Worm (Caenorhabditis elegans) whole organism, L3 larva: ENCODE results near the gene bicd-1.

Experiments
- ama-1 ChIP-seq: fragments of 150-350 bp; optimal IDR thresholded peaks from 2 replicates; lab custom pipeline; 2018
- ceh-16 ChIP-seq: sonication (generic microtip); optimal IDR thresholded peaks from 2 replicates; lab custom pipeline; 2017; ENCODE audit warnings: missing biosample characterization, missing genetic modification characterization
- ceh-28 ChIP-seq: fragments of 150-350 bp; optimal IDR thresholded peaks from 2 replicates; lab custom pipeline; 2014; ENCODE audit warnings: missing biosample characterization, missing genetic modification reagents, missing genetic modification characterization
- ceh-9 ChIP-seq: sonication (generic microtip); optimal IDR thresholded peaks from 2 replicates; lab custom pipeline; 2018; ENCODE audit warnings: missing biosample characterization, missing genetic modification characterization
- daf-12 ChIP-seq: fragments of 150-350 bp; optimal IDR thresholded peaks from 2 replicates; lab custom pipeline; 2014; ENCODE audit warnings: missing biosample characterization, missing genetic modification reagents, missing genetic modification characterization
- egl-27 ChIP-seq: sonication (generic microtip); optimal IDR thresholded peaks from 4 replicates; lab custom pipeline; 2017; ENCODE audit warnings: missing biosample characterization, missing genetic modification reagents, missing genetic modification characterization
- egl-5 ChIP-seq: fragments of 150-350 bp; optimal IDR thresholded peaks from 2 replicates; lab custom pipeline; 2017; ENCODE audit warnings: missing biosample characterization, missing genetic modification reagents, missing genetic modification characterization, inconsistent platforms
- elt-1 ChIP-seq: fragments of 150-350 bp; optimal IDR thresholded peaks from 2 replicates; lab custom pipeline; 2014; ENCODE audit warnings: missing biosample characterization, missing genetic modification characterization
- elt-2 ChIP-seq: sonication (generic microtip); optimal IDR thresholded peaks from 2 replicates; lab custom pipeline; 2016; ENCODE audit warnings: missing genetic modification reagents, mild to moderate bottlenecking, missing genetic modification characterization, missing compliant biosample characterization
- fkh-10 ChIP-seq: sonication (generic microtip); optimal IDR thresholded peaks from 2 replicates; lab custom pipeline; 2017; ENCODE audit warnings: missing biosample characterization, missing genetic modification reagents, missing genetic modification characterization
- fkh-2 ChIP-seq: fragments of 150-350 bp; optimal IDR thresholded peaks from 2 replicates; lab custom pipeline; 2014; ENCODE audit warnings: missing biosample characterization, missing genetic modification reagents, missing genetic modification characterization
- hmg-11 ChIP-seq: sonication (generic microtip); optimal IDR thresholded peaks from 2 replicates; lab custom pipeline; 2016; ENCODE audit warnings: missing genetic modification characterization, missing compliant biosample characterization
- lin-15B ChIP-seq: fragments of 150-350 bp; optimal IDR thresholded peaks from 2 replicates; lab custom pipeline; 2014; ENCODE audit warnings: missing biosample characterization, missing genetic modification characterization
- lin-39 ChIP-seq: fragments of 150-350 bp; optimal IDR thresholded peaks from 2 replicates; lab custom pipeline; 2018; ENCODE audit warnings: missing biosample characterization, missing genetic modification reagents, missing genetic modification characterization
- lsy-12 ChIP-seq: sonication (generic microtip); optimal IDR thresholded peaks from 2 replicates; lab custom pipeline; 2016; ENCODE audit warnings: mild to moderate bottlenecking, missing genetic modification characterization, missing compliant biosample characterization
- nfya-1 ChIP-seq: sonication (generic microtip); optimal IDR thresholded peaks from 2 replicates; lab custom pipeline; 2017; ENCODE audit warnings: missing genetic modification characterization, mild to moderate bottlenecking, missing compliant biosample characterization, antibody characterized with exemption, moderate library complexity; ENCODE audit not compliant: insufficient read depth
- nhr-11 ChIP-seq: fragments of 150-350 bp; optimal IDR thresholded peaks from 2 replicates; lab custom pipeline; 2014; ENCODE audit warnings: missing biosample characterization, missing genetic modification characterization
- nhr-12 ChIP-seq: fragments of 150-350 bp; optimal IDR thresholded peaks from 2 replicates; lab custom pipeline; 2014; ENCODE audit warnings: missing biosample characterization, missing genetic modification characterization
- nhr-25 ChIP-seq: sonication (generic microtip); optimal IDR thresholded peaks from 2 replicates; lab custom pipeline; 2017; ENCODE audit warnings: missing biosample characterization, missing genetic modification characterization
- nhr-28 ChIP-seq: fragments of 150-350 bp; optimal IDR thresholded peaks from 2 replicates; lab custom pipeline; 2014; ENCODE audit warnings: missing biosample characterization, missing genetic modification characterization
- nhr-67 ChIP-seq: fragments of 150-350 bp; optimal IDR thresholded peaks from 2 replicates; lab custom pipeline; 2014; ENCODE audit warnings: missing biosample characterization, missing genetic modification characterization
- nhr-76 ChIP-seq: fragments of 150-350 bp; sonication (generic microtip); optimal IDR thresholded peaks from 5 replicates; lab custom pipeline; 2014; ENCODE audit warnings: missing biosample characterization, missing genetic modification characterization
- pha-4 ChIP-seq: fragments of 150-350 bp; optimal IDR thresholded peaks from 2 replicates; lab custom pipeline; 2014; ENCODE audit warnings: missing biosample characterization, missing genetic modification reagents, missing genetic modification characterization
- pqm-1 ChIP-seq: fragments of 150-350 bp; optimal IDR thresholded peaks from 2 replicates; lab custom pipeline; 2017; ENCODE audit warnings: missing biosample characterization, missing genetic modification characterization, inconsistent platforms
- sea-2 ChIP-seq: fragments of 150-350 bp; sonication (generic microtip); optimal IDR thresholded peaks from 4 replicates; lab custom pipeline; 2014; ENCODE audit warnings: missing biosample characterization, missing genetic modification reagents, missing genetic modification characterization
- skn-1 ChIP-seq: fragments of 150-350 bp; optimal IDR thresholded peaks from 2 replicates; lab custom pipeline; 2014; ENCODE audit warnings: missing biosample characterization, missing genetic modification characterization
- snpc-4 ChIP-seq: fragments of 150-350 bp; optimal IDR thresholded peaks from 2 replicates; lab custom pipeline; 2014; ENCODE audit warnings: missing biosample characterization, missing genetic modification characterization
- unc-39 ChIP-seq: sonication (generic microtip); optimal IDR thresholded peaks from 4 replicates; lab custom pipeline; 2017; ENCODE audit warnings: missing biosample characterization, missing genetic modification characterization
- unc-62 ChIP-seq: fragments of 150-350 bp; sonication (generic microtip); optimal IDR thresholded peaks from 4 replicates; lab custom pipeline; 2014; ENCODE audit warnings: missing biosample characterization, missing genetic modification reagents, missing genetic modification characterization
- ztf-4 ChIP-seq: fragments of 150-350 bp; optimal IDR thresholded peaks from 2 replicates; lab custom pipeline; 2014; ENCODE audit warnings: missing biosample characterization, missing genetic modification characterization

Gene bicd-1

DNA sequence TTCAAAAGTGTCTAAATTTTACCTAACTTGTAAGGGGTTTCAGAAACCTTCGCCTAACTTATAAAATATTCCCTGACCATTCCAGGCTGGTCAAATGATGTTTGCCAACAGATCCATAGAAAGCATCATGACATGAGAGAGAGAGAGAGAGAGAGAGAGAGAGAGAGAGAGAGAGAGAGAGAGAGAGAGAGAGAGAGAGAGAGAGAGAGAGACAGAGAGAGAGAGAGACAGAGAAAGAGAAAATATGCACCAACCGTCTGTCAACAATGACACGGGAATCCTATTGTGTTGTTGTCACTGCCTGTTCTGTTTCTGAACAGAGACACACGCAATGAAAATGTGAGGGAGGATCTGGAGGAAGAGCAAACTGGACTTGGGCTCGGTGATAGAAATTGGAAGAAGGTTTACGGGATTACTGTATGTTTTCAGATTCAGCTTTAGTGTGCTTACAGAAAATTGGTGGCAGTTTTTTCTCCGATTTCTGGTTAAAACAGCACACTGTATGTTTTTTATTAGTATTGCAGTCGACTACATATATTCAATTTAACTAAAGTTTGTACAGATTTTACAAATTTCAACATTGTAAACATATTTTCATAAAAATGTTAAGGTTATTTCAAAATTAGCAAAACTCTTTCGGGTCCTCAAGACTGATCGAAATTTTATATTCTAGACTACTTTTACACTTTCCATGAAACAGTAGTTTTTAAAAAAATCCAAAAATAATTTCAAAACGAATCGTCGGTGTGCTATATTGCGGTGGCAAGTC is 4.0 kb upstream of the bicd-1 start:
- TF ChIP-seq pqm-1 (tag; lab: Kevin White, UChicago), result no peak
- peak; percentile 74 for TF ChIP-seq pha-4

DNA sequence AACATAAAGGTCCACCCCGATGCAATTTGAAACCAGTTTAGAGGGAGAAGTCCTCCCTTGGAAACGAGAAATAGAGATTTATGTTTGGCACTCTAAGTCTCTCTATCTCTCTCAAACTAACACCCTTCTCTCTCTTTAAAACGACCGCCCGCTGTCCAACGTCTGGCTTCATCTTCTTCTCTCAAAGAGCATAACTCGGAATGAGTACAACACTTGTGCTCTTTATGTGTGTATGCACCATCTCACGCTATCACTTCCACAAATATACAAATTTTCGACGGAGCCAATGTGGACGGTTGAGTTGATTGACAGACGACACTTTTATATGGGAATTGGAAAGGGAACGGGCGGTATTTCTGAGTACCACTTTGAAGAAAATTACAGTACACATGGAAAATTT is 2.2 kb upstream of the bicd-1 start:
- TF ChIP-seq fkh-10 (GFP tag; lab: Kevin White, UChicago), result no peak
- no peak for TF ChIP-seq egl-27 (tag; lab: Kevin White, UChicago)
- no peak for TF ChIP-seq lsy-12 (tag; lab: Kevin White, UChicago)
- TF ChIP-seq nhr-25 (tag; lab: Kevin White, UChicago), result no peak
- TF ChIP-seq elt-2 (tag; lab: Kevin White, UChicago), result peak; percentile 44
- no peak for TF ChIP-seq ztf-4
- peak; percentile 38 for TF ChIP-seq pqm-1 (tag; lab: Kevin White, UChicago)
- no peak for TF ChIP-seq ama-1 (lab: Kevin White, UChicago)
- no peak for TF ChIP-seq pha-4
- no peak for TF ChIP-seq nhr-76 (tag; lab: Kevin White, UChicago)
- TF ChIP-seq ceh-9 (tag; lab: Kevin White, UChicago), result no peak
- TF ChIP-seq elt-1, result no peak
- no peak for TF ChIP-seq nhr-11 (tag; lab: Kevin White, UChicago)
- TF ChIP-seq unc-39 (tag; lab: Kevin White, UChicago), result no peak
- no peak for TF ChIP-seq fkh-2 (tag; lab: Kevin White, UChicago)
- TF ChIP-seq lin-15B, result no peak
- TF ChIP-seq ceh-28, result no peak
- peak; percentile 8 for TF ChIP-seq lin-39 (tag; lab: Kevin White, UChicago)
- no peak for TF ChIP-seq daf-12 (tag; lab: Kevin White, UChicago)
- peak; percentile 0 for TF ChIP-seq nfya-1
- no peak for TF ChIP-seq sea-2
- no peak for TF ChIP-seq nhr-12 (tag; lab: Kevin White, UChicago)
- TF ChIP-seq hmg-11 (tag; lab: Kevin White, UChicago), result peak; percentile 26
- TF ChIP-seq skn-1 (tag; lab: Kevin White, UChicago), result no peak
- TF ChIP-seq nhr-67 (tag; lab: Kevin White, UChicago), result no peak
- TF ChIP-seq egl-5 (tag; lab: Kevin White, UChicago), result no peak

DNA sequence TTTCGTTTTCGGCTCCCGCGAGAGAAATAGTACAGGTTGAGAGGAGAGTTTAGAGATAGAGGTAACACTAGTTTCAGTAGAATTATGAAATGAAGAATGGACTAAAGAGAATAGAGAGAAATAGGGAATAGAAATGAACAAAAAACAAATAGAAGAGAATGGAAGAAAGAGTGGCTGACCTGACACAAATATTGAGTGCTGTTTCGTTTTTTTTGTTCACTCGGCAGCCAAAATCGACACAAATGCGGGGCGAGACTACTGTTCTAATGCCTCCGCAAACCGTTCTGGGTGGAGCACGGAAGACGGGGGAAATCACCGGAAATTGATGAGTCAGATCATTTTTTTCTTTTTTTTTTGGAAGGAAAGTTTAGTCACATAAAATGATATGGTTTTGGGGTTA is 517 bp upstream of the bicd-1 start:
- no peak for TF ChIP-seq nhr-28
- TF ChIP-seq pha-4, result peak; percentile 59
- TF ChIP-seq, all 47 proteins: peak for 1

DNA sequence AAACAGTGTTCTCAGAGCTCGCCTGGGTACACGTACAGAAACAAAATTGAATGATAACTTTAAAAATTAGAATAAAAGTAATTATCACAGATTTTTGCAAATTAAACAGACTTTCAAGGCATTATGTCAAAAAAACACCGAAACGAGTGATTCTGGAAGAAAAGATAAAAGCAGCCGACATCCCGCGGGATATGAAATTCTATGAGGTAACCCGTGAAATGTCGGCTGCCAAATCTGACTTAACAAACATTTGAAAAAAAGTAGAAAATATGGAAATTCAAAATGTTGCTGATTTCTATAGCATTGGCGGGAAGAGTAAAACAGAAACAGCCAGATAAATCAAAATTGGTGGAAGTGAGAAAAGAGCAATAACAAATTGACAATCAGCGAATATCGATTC is 6.5 kb downstream of the bicd-1 start:
- no peak for TF ChIP-seq nhr-28
- peak; percentile 44 for TF ChIP-seq snpc-4 (tag; lab: Kevin White, UChicago)
- TF ChIP-seq hmg-11 (tag; lab: Kevin White, UChicago), result no peak
- no peak for TF ChIP-seq elt-1
- no peak for TF ChIP-seq nhr-11 (tag; lab: Kevin White, UChicago)

DNA sequence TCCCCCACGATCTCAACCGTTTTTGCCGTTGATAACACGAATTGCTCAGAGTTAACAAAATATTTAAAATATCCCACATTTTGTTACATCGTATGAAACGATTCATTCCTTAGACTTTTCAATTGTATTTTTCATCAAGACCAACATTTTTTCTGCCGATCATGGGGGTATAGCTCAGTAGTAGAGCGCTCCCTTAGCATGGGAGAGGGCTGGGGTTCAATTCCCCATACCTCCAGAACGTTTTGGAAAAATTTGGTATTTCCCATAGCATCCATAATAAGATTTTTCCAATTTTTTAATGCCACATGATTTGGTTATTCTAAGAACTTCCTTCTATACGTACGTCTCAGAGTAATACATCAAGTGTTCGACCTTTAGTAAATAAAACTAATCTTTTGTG is 10.1 kb downstream of the bicd-1 start:
- TF ChIP-seq pha-4 (peak; percentile 38), elt-2 (tag; lab: Kevin White, UChicago) (no peak)
- TF ChIP-seq, all 47 proteins: peak for 1

DNA sequence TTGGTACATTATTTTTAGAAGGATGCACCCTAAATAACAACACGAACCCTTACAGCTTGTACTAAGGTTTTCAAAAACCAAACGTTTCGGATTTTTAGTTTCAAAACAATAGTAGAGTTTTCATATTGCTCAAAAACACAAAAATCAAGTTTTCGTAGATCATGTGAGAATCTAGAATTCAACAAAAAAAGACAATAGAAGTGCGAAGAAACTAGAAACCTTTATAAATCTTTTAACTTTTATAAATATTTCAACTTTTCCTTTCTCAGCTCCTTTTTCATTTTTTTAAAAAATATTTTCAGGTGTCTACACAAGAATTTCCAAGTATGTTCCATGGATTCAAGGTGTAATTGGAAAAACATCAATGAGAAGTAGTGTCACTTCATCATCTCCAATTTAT is 11.7 kb downstream of the bicd-1 start, which contains the start of gene best-9:
Gene best-9 (plus strand): TSS at position 301 of the 400 bp plus-strand sequence.
- TF ChIP-seq unc-62 (GFP tag; lab: Kevin White, UChicago), result no peak
- no peak for TF ChIP-seq nfya-1
- TF ChIP-seq ceh-16 (tag; lab: Kevin White, UChicago), result no peak
- no peak for TF ChIP-seq nhr-76 (tag; lab: Kevin White, UChicago)
